Worm (Caenorhabditis elegans): ENCODE data around the gene F09E5.14.

ce11 chrII:5301810-5302209, 42.9 kb downstream of the F09E5.14 start:
- TF ChIP-seq nhr-12 (tag; optimal IDR thresholded peaks at IDR 0.05) (no peak), blmp-1 (tag; optimal IDR thresholded peaks at IDR 0.05) (no peak), snpc-4 (tag; optimal IDR thresholded peaks at IDR 0.05) (no peak), ceh-83 (GFP tag; optimal IDR thresholded peaks at IDR 0.05) (no peak), lin-32 (GFP tag; optimal IDR thresholded peaks at IDR 0.05) (no peak), bed-3 (GFP tag; optimal IDR thresholded peaks at IDR 0.05) (no peak), unc-62 (GFP tag; optimal IDR thresholded peaks at IDR 0.05) (no peak)

Measured in whole organism, mixed stage, embryonic.